Fruit fly (Drosophila melanogaster) whole organism, embryonic: Measurements from ENCODE around the gene CG11898.

Source experiments
- Ada2b ChIP-seq: fragments of 200-800 bp; sonication (Bioruptor generic); IDR thresholded peaks from 2 replicates; pipeline ENCODE4 v1.3.6; 2022; ENCODE audit warnings: missing biosample characterization, missing genetic modification characterization
- Awh ChIP-seq: fragments of 200-800 bp; sonication (Bioruptor generic); IDR thresholded peaks from 2 replicates; pipeline ENCODE4, ENCODE4 v1.3.6; 2022; ENCODE audit warnings: missing biosample characterization, missing genetic modification characterization
- CG10431 ChIP-seq: fragments of 200-800 bp; sonication (Bioruptor generic); optimal IDR thresholded peaks from 3 replicates; lab custom pipeline; 2018; ENCODE audit warnings: missing biosample characterization, mild to moderate bottlenecking, missing genetic modification characterization
- CG11247 ChIP-seq: fragments of 200-800 bp; sonication (Bioruptor generic); IDR thresholded peaks from 2 replicates; pipeline ENCODE4 v1.3.6; 2022; ENCODE audit warnings: missing biosample characterization, missing genetic modification characterization
- CG12769 ChIP-seq: fragments of 200-800 bp; sonication (Bioruptor generic); optimal IDR thresholded peaks from 2 replicates; lab custom pipeline; 2019; ENCODE audit warnings: missing biosample characterization, mild to moderate bottlenecking, missing genetic modification characterization, moderate library complexity
- CG12942 ChIP-seq: fragments of 200-800 bp; sonication (Bioruptor generic); optimal IDR thresholded peaks from 3 replicates; lab custom pipeline; 2016; ENCODE audit warnings: missing biosample characterization, missing genetic modification characterization
- CG13287 ChIP-seq: fragments of 200-800 bp; sonication (Bioruptor generic); IDR thresholded peaks from 2 replicates; pipeline ENCODE4 v1.3.6; 2022; ENCODE audit warnings: missing biosample characterization, missing genetic modification characterization; ENCODE audit not compliant: partially characterized antibody
- CG14441 ChIP-seq: fragments of 200-800 bp; sonication (Bioruptor generic); IDR thresholded peaks from 2 replicates; pipeline ENCODE4 v1.3.6; 2022; ENCODE audit warnings: missing biosample characterization, missing genetic modification characterization
- CG16813 ChIP-seq: fragments of 200-800 bp; sonication (Bioruptor generic); IDR thresholded peaks from 3 replicates; pipeline ENCODE4 v1.3.6; 2022; ENCODE audit warnings: missing biosample characterization, missing genetic modification characterization; ENCODE audit not compliant: partially characterized antibody
- CG16815 ChIP-seq: fragments of 200-800 bp; sonication (Bioruptor generic); optimal IDR thresholded peaks from 3 replicates; lab custom pipeline; 2017; ENCODE audit warnings: missing biosample characterization, mild to moderate bottlenecking, missing genetic modification characterization
- CG17328 ChIP-seq: fragments of 200-800 bp; sonication (Bioruptor generic); IDR thresholded peaks from 2 replicates; pipeline ENCODE4 v1.3.6; 2022; ENCODE audit warnings: missing biosample characterization, missing genetic modification characterization
- CG17385 ChIP-seq: fragments of 200-800 bp; sonication (Bioruptor generic); optimal IDR thresholded peaks from 3 replicates; lab custom pipeline; 2018; ENCODE audit warnings: missing biosample characterization, mild to moderate bottlenecking, missing genetic modification characterization
- CG2120 ChIP-seq: fragments of 200-800 bp; sonication (Bioruptor generic); optimal IDR thresholded peaks from 3 replicates; lab custom pipeline; 2016; ENCODE audit warnings: missing biosample characterization, missing genetic modification characterization
- CG2202 ChIP-seq: fragments of 200-800 bp; sonication (Bioruptor generic); optimal IDR thresholded peaks from 2 replicates; lab custom pipeline; 2018; ENCODE audit warnings: missing biosample characterization, mild to moderate bottlenecking, missing genetic modification characterization
- CG32532 ChIP-seq: fragments of 200-800 bp; sonication (Bioruptor generic); IDR thresholded peaks from 2 replicates; pipeline ENCODE4 v1.3.6; 2022; ENCODE audit warnings: missing biosample characterization, missing genetic modification characterization
- CG42726 ChIP-seq: fragments of 200-800 bp; sonication (Bioruptor generic); IDR thresholded peaks from 2 replicates; pipeline ENCODE4 v1.3.6; 2022; ENCODE audit warnings: missing biosample characterization, missing genetic modification characterization; ENCODE audit not compliant: partially characterized antibody
- CG4328 ChIP-seq: fragments of 200-800 bp; sonication (Bioruptor generic); optimal IDR thresholded peaks from 3 replicates; lab custom pipeline; 2017; ENCODE audit warnings: missing biosample characterization, missing genetic modification reagents, missing genetic modification characterization
- CG6791 ChIP-seq: fragments of 200-800 bp; sonication (Bioruptor generic); IDR thresholded peaks from 3 replicates; pipeline ENCODE4 v1.3.6; 2022; ENCODE audit warnings: missing biosample characterization, missing genetic modification characterization; ENCODE audit not compliant: partially characterized antibody
- CG7987 ChIP-seq: fragments of 200-800 bp; sonication (Bioruptor generic); optimal IDR thresholded peaks from 2 replicates; lab custom pipeline; 2018; ENCODE audit warnings: missing biosample characterization, mild to moderate bottlenecking, missing genetic modification characterization, moderate library complexity
- CG8281 ChIP-seq: fragments of 200-800 bp; sonication (Bioruptor generic); optimal IDR thresholded peaks from 2 replicates; lab custom pipeline; 2018; ENCODE audit warnings: missing biosample characterization, mild to moderate bottlenecking, missing genetic modification characterization, moderate library complexity
- CG8388 ChIP-seq: fragments of 200-800 bp; sonication (Bioruptor generic); optimal IDR thresholded peaks from 2 replicates; lab custom pipeline; 2019; ENCODE audit warnings: missing biosample characterization, mild to moderate bottlenecking, missing genetic modification characterization, moderate library complexity
- Drgx ChIP-seq: fragments of 200-800 bp; sonication (Bioruptor generic); IDR thresholded peaks from 2 replicates; pipeline ENCODE4 v1.3.6; 2022; ENCODE audit warnings: missing biosample characterization, missing genetic modification characterization
- Gsc ChIP-seq: fragments of 200-800 bp; sonication (Bioruptor generic); IDR thresholded peaks from 2 replicates; pipeline ENCODE4 v1.3.6; 2022; ENCODE audit warnings: missing biosample characterization, missing genetic modification characterization
- HLHmδ ChIP-seq: fragments of 200-800 bp; sonication (Bioruptor generic); optimal IDR thresholded peaks from 2 replicates; lab custom pipeline; 2018; ENCODE audit warnings: missing biosample characterization, mild to moderate bottlenecking, missing genetic modification characterization, moderate library complexity
- Rfx ChIP-seq: fragments of 200-800 bp; sonication (Bioruptor generic); IDR thresholded peaks from 2 replicates; pipeline ENCODE4 v1.3.6; 2022; ENCODE audit warnings: missing biosample characterization, missing genetic modification characterization
- Sin3A ChIP-seq: fragments of >200 bp; optimal IDR thresholded peaks from 2 replicates; lab custom pipeline; 2018
- Sox102F ChIP-seq: fragments of 200-800 bp; sonication (Bioruptor generic); optimal IDR thresholded peaks from 2 replicates; lab custom pipeline; 2018; ENCODE audit warnings: missing biosample characterization, mild to moderate bottlenecking, missing genetic modification characterization, moderate library complexity
- Sry-β ChIP-seq: fragments of 200-800 bp; sonication (Bioruptor generic); optimal IDR thresholded peaks from 2 replicates; lab custom pipeline; 2018; ENCODE audit warnings: missing biosample characterization, mild to moderate bottlenecking, missing genetic modification characterization, moderate library complexity
- Sry-δ ChIP-seq: fragments of 200-800 bp; sonication (Bioruptor generic); optimal IDR thresholded peaks from 2 replicates; lab custom pipeline; 2016; ENCODE audit warnings: missing biosample characterization, missing genetic modification characterization
- ac ChIP-seq: fragments of 200-800 bp; sonication (Bioruptor generic); optimal IDR thresholded peaks from 3 replicates; lab custom pipeline; 2017; ENCODE audit warnings: missing biosample characterization, mild to moderate bottlenecking, missing genetic modification characterization
- bcd ChIP-seq: fragments of 200-800 bp; sonication (Bioruptor generic); optimal IDR thresholded peaks from 2 replicates; lab custom pipeline; 2017; ENCODE audit warnings: missing biosample characterization, mild to moderate bottlenecking, missing genetic modification characterization
- chm ChIP-seq: fragments of 200-800 bp; sonication (Bioruptor generic); IDR thresholded peaks from 2 replicates; pipeline ENCODE4 v1.3.6; 2022; ENCODE audit warnings: missing biosample characterization, missing genetic modification characterization
- corto ChIP-seq: fragments of 200-800 bp; sonication (Bioruptor generic); optimal IDR thresholded peaks from 2 replicates; lab custom pipeline; 2016; ENCODE audit warnings: missing biosample characterization, mild to moderate bottlenecking, missing genetic modification characterization, moderate library complexity
- cwo ChIP-seq: fragments of 200-800 bp; sonication (Bioruptor generic); optimal IDR thresholded peaks from 3 replicates; lab custom pipeline; 2017; ENCODE audit warnings: missing biosample characterization, missing genetic modification characterization, mild to moderate bottlenecking, moderate library complexity, missing genetic modification reagents
- disco-r ChIP-seq: fragments of 200-800 bp; sonication (Bioruptor generic); optimal IDR thresholded peaks from 2 replicates; lab custom pipeline; 2016; ENCODE audit warnings: missing biosample characterization, missing genetic modification characterization
- ewg ChIP-seq: fragments of 200-800 bp; sonication (Bioruptor generic); optimal IDR thresholded peaks from 3 replicates; lab custom pipeline; 2017; ENCODE audit warnings: mild to moderate bottlenecking, missing biosample characterization, missing genetic modification reagents, missing genetic modification characterization
- fd3F ChIP-seq: fragments of 200-800 bp; sonication (Bioruptor generic); optimal IDR thresholded peaks from 2 replicates; lab custom pipeline; 2018; ENCODE audit warnings: missing biosample characterization, mild to moderate bottlenecking, missing genetic modification characterization, moderate library complexity
- ftz-f1 ChIP-seq: fragments of 200-800 bp; sonication (Bioruptor generic); optimal IDR thresholded peaks from 2 replicates; lab custom pipeline; 2016; ENCODE audit warnings: missing biosample characterization, missing genetic modification characterization
- fu2 ChIP-seq: fragments of 200-800 bp; sonication (Bioruptor generic); optimal IDR thresholded peaks from 2 replicates; lab custom pipeline; 2016; ENCODE audit warnings: missing biosample characterization, missing genetic modification characterization
- her ChIP-seq: fragments of 200-800 bp; sonication (Bioruptor generic); optimal IDR thresholded peaks from 2 replicates; lab custom pipeline; 2016; ENCODE audit warnings: missing biosample characterization, missing genetic modification characterization
- kah ChIP-seq: fragments of 200-800 bp; sonication (Bioruptor generic); optimal IDR thresholded peaks from 2 replicates; lab custom pipeline; 2018; ENCODE audit warnings: missing biosample characterization, mild to moderate bottlenecking, missing genetic modification characterization
- knrl ChIP-seq: fragments of 200-800 bp; sonication (Bioruptor generic); IDR thresholded peaks from 3 replicates; pipeline ENCODE4 v1.3.6; 2022; ENCODE audit warnings: missing biosample characterization, missing genetic modification characterization; ENCODE audit not compliant: partially characterized antibody
- lov ChIP-seq, 2 experiments: fragments of 200-800 bp in 1 of 2; fragments of >200 bp in 1 of 2; sonication (Bioruptor generic) in 1 of 2; IDR thresholded peaks in 1 of 2; optimal IDR thresholded peaks in 1 of 2; 2 replicates in 1 of 2; 3 replicates in 1 of 2; pipeline versions ENCODE4 v1.3.6 to Lab custom; 2017 to 2022; ENCODE audit warnings: missing biosample characterization in 1 of 2, missing genetic modification characterization in 1 of 2
- mld ChIP-seq: fragments of 200-800 bp; sonication (Bioruptor generic); IDR thresholded peaks from 3 replicates; pipeline ENCODE4 v1.3.6; 2022; ENCODE audit warnings: missing biosample characterization, missing genetic modification characterization; ENCODE audit not compliant: partially characterized antibody
- pnt ChIP-seq: fragments of 200-800 bp; sonication (Bioruptor generic); optimal IDR thresholded peaks from 3 replicates; lab custom pipeline; 2016; ENCODE audit warnings: missing biosample characterization, missing genetic modification characterization
- sens ChIP-seq: fragments of 200-800 bp; sonication (Bioruptor generic); peaks from one replicate; lab custom pipeline; 2016; ENCODE audit warnings: missing biosample characterization, missing genetic modification characterization
- so ChIP-seq: fragments of 200-800 bp; sonication (Bioruptor generic); IDR thresholded peaks from 3 replicates; pipeline ENCODE4 v1.3.6; 2022; ENCODE audit warnings: missing biosample characterization, missing genetic modification characterization
- stc ChIP-seq: fragments of 200-800 bp; sonication (Bioruptor generic); IDR thresholded peaks from 2 replicates; pipeline ENCODE4 v1.3.6; 2022; ENCODE audit warnings: missing biosample characterization, missing genetic modification characterization
- tap ChIP-seq: fragments of 200-800 bp; optimal IDR thresholded peaks from 3 replicates; lab custom pipeline; 2019; ENCODE audit warnings: missing biosample characterization, mild to moderate bottlenecking, missing genetic modification characterization, moderate library complexity

CG11898 gene

DNA sequence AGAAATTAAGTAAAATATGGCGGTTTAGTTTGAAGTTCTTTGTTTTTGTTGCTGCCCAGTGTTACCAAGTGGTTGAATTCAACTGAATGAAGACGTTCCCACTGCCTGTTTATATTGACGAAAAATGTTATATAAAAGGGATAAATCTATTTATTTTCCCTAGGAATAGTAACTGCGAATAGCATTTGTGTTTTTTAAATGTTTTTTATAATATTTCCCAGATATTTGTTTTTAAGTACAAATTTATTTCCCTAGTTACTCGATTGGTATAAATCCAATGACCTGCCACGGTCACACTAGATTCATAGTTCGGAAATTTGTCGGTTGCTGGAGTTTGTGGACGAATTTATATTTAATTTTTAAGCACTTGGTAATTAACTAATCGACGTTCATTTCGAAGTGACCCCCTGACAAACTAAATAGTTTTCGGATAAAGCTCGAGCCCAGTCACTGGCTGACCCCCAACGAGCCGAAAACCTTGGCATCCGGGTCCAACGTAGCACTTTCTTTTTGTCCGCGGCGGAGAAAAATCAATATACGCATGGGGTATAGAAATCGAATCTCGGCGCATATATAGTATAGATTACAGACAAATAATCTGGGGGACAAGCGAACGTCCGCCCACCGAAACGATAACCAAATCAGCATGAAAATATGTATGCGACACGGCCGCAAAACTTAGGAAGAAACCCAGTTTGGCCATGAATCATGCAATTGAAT is 34.4 kb upstream of the CG11898 start, which contains the start of the genes dgt6 and Vha100-1 (continued):
- no peak for TF ChIP-seq tap
- no peak for TF ChIP-seq CG17328 (GFP tag; lab: Robert Waterston, UW)
- TF ChIP-seq Sry-δ (GFP tag; lab: Kevin White, UChicago), result peak; percentile 46
- peak; percentile 58; the same call in 1 of the 2 replicates for TF ChIP-seq CG13287
- no peak for TF ChIP-seq CG8388 (GFP tag; lab: Kevin White, UChicago)
- no peak for TF ChIP-seq CG4328 (GFP tag; lab: Kevin White, UChicago)
- TF ChIP-seq kah (GFP tag; lab: Kevin White, UChicago), result no peak
- 0 out of 2 replicates have a peak, but pooled peaks have one; percentile 8 for TF ChIP-seq Rfx (GFP tag; lab: Robert Waterston, UW)
- TF ChIP-seq CG10431 (GFP tag; lab: Kevin White, UChicago), result no peak
- TF ChIP-seq sens (GFP tag; lab: Kevin White, UChicago), result peak; percentile 74
- TF ChIP-seq Sry-β (GFP tag; lab: Kevin White, UChicago), result peak; percentile 14
- peak; percentile 24 for TF ChIP-seq Sin3A (lab: Kevin White, UChicago)
- no peak for TF ChIP-seq Awh (GFP tag; lab: Robert Waterston, UW)
- TF ChIP-seq ewg (GFP tag; lab: Kevin White, UChicago), result no peak
- TF ChIP-seq so (GFP tag; lab: Robert Waterston, UW), result no peak
- no peak for TF ChIP-seq CG11247 (GFP tag; lab: Robert Waterston, UW)
- no peak for TF ChIP-seq corto (GFP tag; lab: Kevin White, UChicago)
- no peak for TF ChIP-seq CG16815
- no peak for TF ChIP-seq CG12769 (tag; lab: Kevin White, UChicago)
- no peak for TF ChIP-seq Gsc (GFP tag; lab: Robert Waterston, UW)
- TF ChIP-seq CG32532, result no peak
- no peak for TF ChIP-seq CG12942 (GFP tag; lab: Kevin White, UChicago)
- TF ChIP-seq ftz-f1 (GFP tag; lab: Kevin White, UChicago), result no peak
- no peak for TF ChIP-seq CG16813 (GFP tag; lab: Robert Waterston, UW)
- TF ChIP-seq her (GFP tag; lab: Kevin White, UChicago), result no peak
- no peak for TF ChIP-seq CG8281 (tag; lab: Kevin White, UChicago)
- no peak for TF ChIP-seq disco-r (GFP tag; lab: Kevin White, UChicago)
- no peak for TF ChIP-seq CG42726
- no peak for TF ChIP-seq stc
- TF ChIP-seq pnt (GFP tag; lab: Kevin White, UChicago), result no peak
- no peak for TF ChIP-seq CG2202 (tag; lab: Kevin White, UChicago)
- TF ChIP-seq fu2 (GFP tag; lab: Kevin White, UChicago), result no peak
- TF ChIP-seq Sox102F (GFP tag; lab: Kevin White, UChicago), result no peak
- no peak for TF ChIP-seq CG14441 (GFP tag; lab: Robert Waterston, UW)
- no peak for TF ChIP-seq ac (GFP tag; lab: Kevin White, UChicago)
- TF ChIP-seq CG2120 (GFP tag; lab: Kevin White, UChicago), result no peak
- TF ChIP-seq knrl, result no peak; the same call in 2 of the 3 replicates
- TF ChIP-seq cwo (GFP tag; lab: Kevin White, UChicago), result no peak
- TF ChIP-seq CG6791 (GFP tag; lab: Robert Waterston, UW), result no peak
- TF ChIP-seq lov (optimal IDR thresholded peaks at IDR 0.05; lab: Kevin White, UChicago), result no peak
- TF ChIP-seq lov (GFP tag; IDR thresholded peaks at IDR 0.05; lab: Robert Waterston, UW), result 0 out of 3 replicates have a peak, but pooled peaks have one; percentile 11
- TF ChIP-seq Ada2b (GFP tag; lab: Robert Waterston, UW), result no peak
- TF ChIP-seq CG17385 (GFP tag; lab: Kevin White, UChicago), result no peak
- TF ChIP-seq CG7987 (GFP tag; lab: Kevin White, UChicago), result no peak
- TF ChIP-seq chm (GFP tag; lab: Robert Waterston, UW), result no peak
- no peak for TF ChIP-seq HLHmδ (GFP tag; lab: Kevin White, UChicago)
- TF ChIP-seq mld (GFP tag; lab: Robert Waterston, UW), result no peak
- no peak for TF ChIP-seq Drgx (GFP tag; lab: Robert Waterston, UW)
- no peak for TF ChIP-seq fd3F
- no peak for TF ChIP-seq bcd (GFP tag; lab: Kevin White, UChicago)
